Fruit fly (Drosophila melanogaster): Measurements from ENCODE around the gene Tim8.

Gene Tim8

dm6 chrX:11382588-11382987 is 14.3 kb downstream of the Tim8 start:
- TF ChIP-seq CG17806 (tag; optimal IDR thresholded peaks at IDR 0.05), result no peak
- no peak for TF ChIP-seq CG15710 (tag; optimal IDR thresholded peaks at IDR 0.05)
- no peak for TF ChIP-seq rn (GFP tag; IDR thresholded peaks at IDR 0.05)
- no peak for TF ChIP-seq Pif1B (GFP tag; optimal IDR thresholded peaks at IDR 0.05)
- no peak for TF ChIP-seq CG8301 (tag; optimal IDR thresholded peaks at IDR 0.05)
- no peak for TF ChIP-seq CG13204 (GFP tag; optimal IDR thresholded peaks at IDR 0.05)
- TF ChIP-seq EcR (GFP tag; optimal IDR thresholded peaks at IDR 0.05), result no peak
- TF ChIP-seq Snoo (tag; optimal IDR thresholded peaks at IDR 0.05), result no peak
- no peak for TF ChIP-seq CG32121 (GFP tag; IDR thresholded peaks at IDR 0.05)
- TF ChIP-seq CG34367 (tag; optimal IDR thresholded peaks at IDR 0.05), result no peak
- TF ChIP-seq CG10348 (GFP tag; IDR thresholded peaks at IDR 0.05), result no peak
- TF ChIP-seq fd96Ca (GFP tag; IDR thresholded peaks at IDR 0.05), result no peak
- TF ChIP-seq D1 (tag; optimal IDR thresholded peaks at IDR 0.05), result no peak
- TF ChIP-seq Ets98B (GFP tag; IDR thresholded peaks at IDR 0.05), result no peak
- TF ChIP-seq gl (tag; optimal IDR thresholded peaks at IDR 0.05), result no peak
- no peak for TF ChIP-seq CG12605 (GFP tag; IDR thresholded peaks at IDR 0.05)
- no peak for TF ChIP-seq CG4496 (GFP tag; IDR thresholded peaks at IDR 0.05)
- no peak for TF ChIP-seq Pif1A (GFP tag; optimal IDR thresholded peaks at IDR 0.05)
- no peak for TF ChIP-seq CG9948 (tag; optimal IDR thresholded peaks at IDR 0.05)
- no peak for TF ChIP-seq CG14655 (GFP tag; optimal IDR thresholded peaks at IDR 0.05)

- TF ChIP-seq fd96Ca (GFP tag; IDR thresholded peaks at IDR 0.05) (no peak), CG8159 (tag; optimal IDR thresholded peaks at IDR 0.05) (peak; percentile 33)
Measured at dm6 chrX:11383530-11383929, 15.3 kb downstream of the Tim8 start.

dm6 chrX:11384023-11384444 is 15.8 kb downstream of the Tim8 start:
- TF ChIP-seq CG17806 (tag; optimal IDR thresholded peaks at IDR 0.05) (peak; percentile 38), CG10348 (GFP tag; IDR thresholded peaks at IDR 0.05) (no peak), CG32121 (GFP tag; IDR thresholded peaks at IDR 0.05) (peak; percentile 58; the same call in 1 of the 2 replicates), CG14655 (GFP tag; optimal IDR thresholded peaks at IDR 0.05) (peak; percentile 23), CG13204 (GFP tag; optimal IDR thresholded peaks at IDR 0.05) (no peak), Pif1A (GFP tag; optimal IDR thresholded peaks at IDR 0.05) (peak; percentile 19), CG8301 (tag; optimal IDR thresholded peaks at IDR 0.05) (no peak), rn (GFP tag; IDR thresholded peaks at IDR 0.05) (no peak), EcR (GFP tag; optimal IDR thresholded peaks at IDR 0.05) (no peak), fd96Ca (GFP tag; IDR thresholded peaks at IDR 0.05) (peak; percentile 68; the same call in 2 of the 3 replicates), D1 (tag; optimal IDR thresholded peaks at IDR 0.05) (no peak), CG34367 (tag; optimal IDR thresholded peaks at IDR 0.05) (peak; percentile 11), CG4496 (GFP tag; IDR thresholded peaks at IDR 0.05) (peak; percentile 69; the same call in 1 of the 3 replicates), CG8159 (tag; optimal IDR thresholded peaks at IDR 0.05) (peak; percentile 45), gl (tag; optimal IDR thresholded peaks at IDR 0.05) (no peak), Pif1B (GFP tag; optimal IDR thresholded peaks at IDR 0.05) (no peak), Ets98B (GFP tag; IDR thresholded peaks at IDR 0.05) (peak; percentile 40), CG12605 (GFP tag; IDR thresholded peaks at IDR 0.05) (no peak), Snoo (tag; optimal IDR thresholded peaks at IDR 0.05) (no peak), CG15710 (tag; optimal IDR thresholded peaks at IDR 0.05) (peak; percentile 47), CG9948 (tag; optimal IDR thresholded peaks at IDR 0.05) (peak; percentile 28)

dm6 chrX:11385498-11385897 is 17.3 kb downstream of the Tim8 start:
- TF ChIP-seq CG8301 (tag; optimal IDR thresholded peaks at IDR 0.05), result no peak
- TF ChIP-seq gl (tag; optimal IDR thresholded peaks at IDR 0.05), result no peak
- no peak for TF ChIP-seq CG12605 (GFP tag; IDR thresholded peaks at IDR 0.05)
- TF ChIP-seq CG13204 (GFP tag; optimal IDR thresholded peaks at IDR 0.05), result no peak
- TF ChIP-seq CG17806 (tag; optimal IDR thresholded peaks at IDR 0.05), result no peak
- no peak for TF ChIP-seq Pif1B (GFP tag; optimal IDR thresholded peaks at IDR 0.05)
- no peak for TF ChIP-seq Ets98B (GFP tag; IDR thresholded peaks at IDR 0.05)
- no peak for TF ChIP-seq Pif1A (GFP tag; optimal IDR thresholded peaks at IDR 0.05)
- no peak for TF ChIP-seq CG10348 (GFP tag; IDR thresholded peaks at IDR 0.05)
- no peak for TF ChIP-seq CG9948 (tag; optimal IDR thresholded peaks at IDR 0.05)
- no peak for TF ChIP-seq EcR (GFP tag; optimal IDR thresholded peaks at IDR 0.05)
- TF ChIP-seq CG8159 (tag; optimal IDR thresholded peaks at IDR 0.05), result no peak

- TF ChIP-seq CG13204 (GFP tag; optimal IDR thresholded peaks at IDR 0.05), result peak; percentile 71
- TF ChIP-seq CG17806 (tag; optimal IDR thresholded peaks at IDR 0.05), result no peak
- TF ChIP-seq CG15710 (tag; optimal IDR thresholded peaks at IDR 0.05), result no peak
- TF ChIP-seq fd96Ca (GFP tag; IDR thresholded peaks at IDR 0.05), result no peak; the same call in 2 of the 3 replicates
- TF ChIP-seq CG8301 (tag; optimal IDR thresholded peaks at IDR 0.05), result no peak
- TF ChIP-seq Snoo (tag; optimal IDR thresholded peaks at IDR 0.05), result no peak
- TF ChIP-seq CG8159 (tag; optimal IDR thresholded peaks at IDR 0.05), result no peak
- no peak for TF ChIP-seq rn (GFP tag; IDR thresholded peaks at IDR 0.05)
- TF ChIP-seq CG9948 (tag; optimal IDR thresholded peaks at IDR 0.05), result no peak
- peak; percentile 68 for TF ChIP-seq CG12605 (GFP tag; IDR thresholded peaks at IDR 0.05)
- TF ChIP-seq CG4496 (GFP tag; IDR thresholded peaks at IDR 0.05), result peak; percentile 57; the same call in 2 of the 3 replicates
- no peak for TF ChIP-seq Pif1A (GFP tag; optimal IDR thresholded peaks at IDR 0.05)
- no peak; the same call in 1 of the 2 replicates for TF ChIP-seq Ets98B (GFP tag; IDR thresholded peaks at IDR 0.05)
- peak; percentile 3 for TF ChIP-seq Pif1B (GFP tag; optimal IDR thresholded peaks at IDR 0.05)
- TF ChIP-seq D1 (tag; optimal IDR thresholded peaks at IDR 0.05), result peak; percentile 11
- peak; percentile 34 for TF ChIP-seq EcR (GFP tag; optimal IDR thresholded peaks at IDR 0.05)
- no peak for TF ChIP-seq CG32121 (GFP tag; IDR thresholded peaks at IDR 0.05)
- no peak for TF ChIP-seq CG14655 (GFP tag; optimal IDR thresholded peaks at IDR 0.05)
- TF ChIP-seq CG10348 (GFP tag; IDR thresholded peaks at IDR 0.05), result no peak
- TF ChIP-seq gl (tag; optimal IDR thresholded peaks at IDR 0.05), result no peak
- peak; percentile 1 for TF ChIP-seq CG34367 (tag; optimal IDR thresholded peaks at IDR 0.05)
Measured at dm6 chrX:11389494-11390447, 21.5 kb downstream of the Tim8 start.
